Fruit fly (Drosophila melanogaster): Measurements from ENCODE around the gene mthl15.

dm6 chr2L:10268688-10269087 lies 30.6 kb upstream of the mthl15 start, which contains the start of gene CG4957:
- TF ChIP-seq jumu (GFP tag; optimal IDR thresholded peaks at IDR 0.05) (no peak), CG4282 (GFP tag; optimal IDR thresholded peaks at IDR 0.05) (no peak), CG6254 (GFP tag; optimal IDR thresholded peaks at IDR 0.05) (no peak), CG12155 (GFP tag; optimal IDR thresholded peaks at IDR 0.05) (no peak), amos (GFP tag; IDR thresholded peaks at IDR 0.05; ENCODE audit: partially characterized antibody) (no peak), CG11247 (GFP tag; IDR thresholded peaks at IDR 0.05) (no peak)

Data from whole organism, embryonic.